Worm (Caenorhabditis elegans) whole organism, L4 larva: ENCODE results near the gene F13A2.2.

ENCODE experiments used
- ceh-82 ChIP-seq: sonication (generic microtip); optimal IDR thresholded peaks from 2 replicates; lab custom pipeline; 2017; ENCODE audit warnings: missing biosample characterization, missing genetic modification characterization
- fkh-10 ChIP-seq: fragments of 150-350 bp; optimal IDR thresholded peaks from 2 replicates; lab custom pipeline; 2014; ENCODE audit warnings: missing biosample characterization, missing genetic modification reagents, missing genetic modification characterization
- hlh-30 ChIP-seq: sonication (generic microtip); optimal IDR thresholded peaks from 2 replicates; lab custom pipeline; 2017; ENCODE audit warnings: antibody characterized with exemption, mild to moderate bottlenecking, missing genetic modification characterization, missing compliant biosample characterization; ENCODE audit not compliant: insufficient read depth
- lim-7 ChIP-seq: fragments of 200-800 bp; sonication (Bioruptor generic); IDR thresholded peaks from 2 replicates; pipeline ENCODE4 v1.3.6; 2022; ENCODE audit warnings: missing genetic modification characterization, missing compliant biosample characterization
- mdl-1 ChIP-seq, 2 experiments: fragments of 150-350 bp in 1 of 2; sonication (generic microtip) in 1 of 2; optimal IDR thresholded peaks; 2 replicates each; lab custom pipeline; 2014 to 2017; ENCODE audit warnings: missing biosample characterization in 2 of 2, missing genetic modification characterization in 2 of 2
- nhr-10 ChIP-seq: fragments of 150-350 bp; optimal IDR thresholded peaks from 2 replicates; lab custom pipeline; 2014; ENCODE audit warnings: missing biosample characterization, missing genetic modification characterization
- nhr-237 ChIP-seq: sonication (generic microtip); optimal IDR thresholded peaks from 2 replicates; lab custom pipeline; 2017; ENCODE audit warnings: missing biosample characterization, missing genetic modification characterization
- pha-4 ChIP-seq, 2 experiments: fragments of 150-350 bp in 1 of 2; fragments of 200-800 bp in 1 of 2; sonication (Bioruptor generic) in 1 of 2; IDR thresholded peaks in 1 of 2; optimal IDR thresholded peaks in 1 of 2; 2 replicates each; pipeline versions ENCODE4 v1.3.6 to Lab custom; 2014 to 2022; ENCODE audit warnings: missing genetic modification characterization in 2 of 2, missing genetic modification reagents in 2 of 2, missing biosample characterization in 1 of 2, missing compliant biosample characterization in 1 of 2
- saeg-2 ChIP-seq: fragments of 200-800 bp; sonication (Bioruptor generic); IDR thresholded peaks from 2 replicates; pipeline ENCODE4 v1.3.6; 2022; ENCODE audit warnings: missing genetic modification reagents, missing genetic modification characterization, missing compliant biosample characterization
- unc-62 ChIP-seq, 3 experiments: fragments of 150-350 bp in 1 of 3; sonication (generic microtip); optimal IDR thresholded peaks in 2 of 3; peaks in 1 of 3; 1 replicate in 1 of 3; 2 replicates in 2 of 3; lab custom pipeline; 2014 to 2017; ENCODE audit warnings: missing biosample characterization in 3 of 3, missing genetic modification characterization in 3 of 3, missing genetic modification reagents in 3 of 3, missing genotype in 1 of 3
- ztf-11 ChIP-seq: fragments of 150-350 bp; optimal IDR thresholded peaks from 2 replicates; lab custom pipeline; 2014; ENCODE audit warnings: missing biosample characterization, missing genetic modification characterization

DNA sequence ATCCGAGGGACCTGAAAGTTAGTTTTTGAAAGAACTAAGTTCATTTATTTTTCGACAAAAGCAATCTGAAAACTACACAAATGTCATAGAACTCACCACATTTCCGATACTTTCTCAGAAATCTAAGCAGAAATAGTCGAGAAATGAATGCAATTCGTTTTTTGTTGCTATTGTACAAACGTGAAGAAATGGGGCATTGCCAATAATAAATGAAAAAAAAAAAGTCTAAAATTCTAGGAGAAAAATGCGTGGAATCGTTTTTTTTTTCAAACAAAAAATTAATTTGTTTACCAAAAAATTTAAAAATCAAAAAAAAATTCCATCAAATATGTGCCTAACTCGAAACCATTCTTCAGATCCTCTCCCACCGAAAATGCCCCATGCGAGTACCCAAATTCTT lies 27.3 kb upstream of the F13A2.2 start, which contains the start of gene Y47D7A.17:
- TF ChIP-seq ceh-82 (tag; lab: Kevin White, UChicago) (no peak), nhr-10 (tag; lab: Kevin White, UChicago) (no peak), saeg-2 (GFP tag; lab: Robert Waterston, UW) (no peak), nhr-237 (tag; lab: Kevin White, UChicago) (no peak), lim-7 (no peak), ztf-11 (tag; lab: Kevin White, UChicago) (no peak), pha-4 (GFP tag; IDR thresholded peaks at IDR 0.05; lab: Robert Waterston, UW) (no peak), pha-4 (tag; optimal IDR thresholded peaks at IDR 0.05; lab: Kevin White, UChicago) (no peak), unc-62 (GFP tag; optimal IDR thresholded peaks at IDR 0.05 in 1 of 2; lab: Kevin White, UChicago) (no peak), unc-62 (tag; optimal IDR thresholded peaks at IDR 0.05; lab: Kevin White, UChicago) (no peak), mdl-1 (tag; optimal IDR thresholded peaks at IDR 0.05; lab: Kevin White, UChicago) (no peak), fkh-10 (GFP tag; lab: Kevin White, UChicago) (no peak), hlh-30 (tag; lab: Kevin White, UChicago) (no peak)
